Worm (Caenorhabditis elegans) whole organism, L1 larva: ENCODE measurements around the gene K08H2.2.
A peak's percentile ranks its signal among the peaks of the same experiment; 100 is the strongest.

Experiments
- C04F5.9 ChIP-seq: sonication (generic microtip); optimal IDR thresholded peaks from 2 replicates; lab custom pipeline; 2016; ENCODE audit warnings: missing genetic modification characterization, missing compliant biosample characterization
- Y116A8C.19 ChIP-seq: sonication (generic microtip); optimal IDR thresholded peaks from 2 replicates; lab custom pipeline; 2016; ENCODE audit warnings: missing compliant biosample characterization, missing genetic modification characterization, borderline replicate concordance
- alr-1 ChIP-seq: fragments of 200-800 bp; sonication (Bioruptor generic); optimal IDR thresholded peaks from 2 replicates; lab custom pipeline; 2018; ENCODE audit warnings: borderline replicate concordance, mild to moderate bottlenecking, missing genetic modification characterization, missing compliant biosample characterization
- ama-1 ChIP-seq: fragments of 150-350 bp; optimal IDR thresholded peaks from 2 replicates; lab custom pipeline; 2014
- blmp-1 ChIP-seq: fragments of 150-350 bp; optimal IDR thresholded peaks from 2 replicates; lab custom pipeline; 2014; ENCODE audit warnings: missing biosample characterization, missing genetic modification characterization
- ceh-8 ChIP-seq: fragments of 200-800 bp; sonication (Bioruptor generic); optimal IDR thresholded peaks from 2 replicates; lab custom pipeline; 2018; ENCODE audit warnings: mild to moderate bottlenecking, missing genetic modification characterization, moderate library complexity, missing compliant biosample characterization
- ceh-88 ChIP-seq: fragments of 200-800 bp; sonication (Bioruptor generic); IDR thresholded peaks from 2 replicates; pipeline ENCODE4 v1.3.6; 2022; ENCODE audit warnings: missing genetic modification characterization, missing compliant biosample characterization
- efl-1 ChIP-seq, 4 experiments: fragments of 150-350 bp; optimal IDR thresholded peaks in 3 of 4; peaks in 1 of 4; 1 replicate in 1 of 4; 2 replicates in 3 of 4; lab custom pipeline; 2014; ENCODE audit warnings: missing biosample characterization in 2 of 4, missing genetic modification characterization in 2 of 4, missing genetic modification reagents in 2 of 4
- egl-13 ChIP-seq: sonication (generic microtip); optimal IDR thresholded peaks from 2 replicates; lab custom pipeline; 2016; ENCODE audit warnings: missing genotype, missing genetic modification reagents, missing genetic modification characterization, missing compliant biosample characterization
- elt-2 ChIP-seq: sonication (generic microtip); optimal IDR thresholded peaks from 2 replicates; lab custom pipeline; 2016; ENCODE audit warnings: missing genetic modification characterization, mild to moderate bottlenecking, inconsistent platforms, missing compliant biosample characterization, missing genetic modification reagents
- ets-5 ChIP-seq: fragments of 200-800 bp; sonication (Bioruptor generic); IDR thresholded peaks from 2 replicates; pipeline ENCODE4 v1.3.6; 2022; ENCODE audit warnings: missing genetic modification characterization, missing compliant biosample characterization
- fkh-10 ChIP-seq: sonication (generic microtip); optimal IDR thresholded peaks from 2 replicates; lab custom pipeline; 2017; ENCODE audit warnings: missing biosample characterization, missing genetic modification reagents, missing genetic modification characterization
- fkh-4 ChIP-seq: sonication (generic microtip); optimal IDR thresholded peaks from 2 replicates; lab custom pipeline; 2016; ENCODE audit warnings: missing compliant biosample characterization, missing genetic modification characterization, borderline replicate concordance
- hlh-4 ChIP-seq: sonication (generic microtip); optimal IDR thresholded peaks from 2 replicates; lab custom pipeline; 2016; ENCODE audit warnings: mild to moderate bottlenecking, missing genetic modification characterization, missing compliant biosample characterization
- lin-14 ChIP-seq: fragments of 200-800 bp; sonication (Bioruptor generic); optimal IDR thresholded peaks from 2 replicates; lab custom pipeline; 2018; ENCODE audit warnings: mild to moderate bottlenecking, missing genetic modification characterization, moderate library complexity, missing compliant biosample characterization
- lin-35 ChIP-seq, 2 experiments: fragments of 150-350 bp; optimal IDR thresholded peaks; 2 replicates each; lab custom pipeline; 2014; ENCODE audit warnings: missing biosample characterization in 2 of 2, missing genetic modification characterization in 2 of 2, missing genetic modification reagents in 2 of 2
- mdl-1 ChIP-seq, 2 experiments: fragments of 150-350 bp; optimal IDR thresholded peaks; 2 replicates each; lab custom pipeline; 2014 to 2017; ENCODE audit warnings: missing biosample characterization in 2 of 2, missing genetic modification characterization in 2 of 2, inconsistent platforms in 1 of 2
- mep-1 ChIP-seq: fragments of 150-350 bp; optimal IDR thresholded peaks from 2 replicates; lab custom pipeline; 2014; ENCODE audit warnings: missing biosample characterization, missing genetic modification characterization
- nhr-12 ChIP-seq: sonication (generic microtip); optimal IDR thresholded peaks from 2 replicates; lab custom pipeline; 2017; ENCODE audit warnings: missing biosample characterization, missing genetic modification characterization
- nhr-28 ChIP-seq: fragments of 150-350 bp; optimal IDR thresholded peaks from 2 replicates; lab custom pipeline; 2014; ENCODE audit warnings: missing biosample characterization, missing genetic modification characterization
- nhr-47 ChIP-seq: sonication (generic microtip); optimal IDR thresholded peaks from 2 replicates; lab custom pipeline; 2016; ENCODE audit warnings: mild to moderate bottlenecking, missing genetic modification characterization, moderate library complexity, missing compliant biosample characterization
- nhr-71 ChIP-seq: sonication (generic microtip); optimal IDR thresholded peaks from 2 replicates; lab custom pipeline; 2016; ENCODE audit warnings: mild to moderate bottlenecking, missing genetic modification characterization, moderate library complexity, missing compliant biosample characterization
- nhr-84 ChIP-seq: sonication (generic microtip); optimal IDR thresholded peaks from 2 replicates; lab custom pipeline; 2017; ENCODE audit warnings: missing biosample characterization, missing genetic modification characterization
- pag-3 ChIP-seq: sonication (generic microtip); optimal IDR thresholded peaks from 2 replicates; lab custom pipeline; 2017; ENCODE audit warnings: missing genetic modification characterization, mild to moderate bottlenecking, missing compliant biosample characterization, antibody characterized with exemption, borderline replicate concordance; ENCODE audit not compliant: insufficient read depth
- rnt-1 ChIP-seq: sonication (generic microtip); optimal IDR thresholded peaks from 2 replicates; lab custom pipeline; 2016; ENCODE audit warnings: mild to moderate bottlenecking, missing genetic modification characterization, moderate library complexity, missing compliant biosample characterization
- skn-1 ChIP-seq: fragments of 150-350 bp; optimal IDR thresholded peaks from 2 replicates; lab custom pipeline; 2014; ENCODE audit warnings: missing biosample characterization, missing genetic modification characterization
- swsn-7 ChIP-seq: sonication (generic microtip); optimal IDR thresholded peaks from 2 replicates; lab custom pipeline; 2016; ENCODE audit warnings: missing genetic modification characterization, missing compliant biosample characterization
- unc-30 ChIP-seq: sonication (generic microtip); optimal IDR thresholded peaks from 2 replicates; lab custom pipeline; 2017; ENCODE audit warnings: missing biosample characterization, missing genetic modification characterization
- vab-15 ChIP-seq: sonication (generic microtip); optimal IDR thresholded peaks from 2 replicates; lab custom pipeline; 2017; ENCODE audit warnings: missing genotype, mild to moderate bottlenecking, missing genetic modification characterization, missing compliant biosample characterization
- xbp-1 ChIP-seq: sonication (generic microtip); optimal IDR thresholded peaks from 2 replicates; lab custom pipeline; 2016; ENCODE audit warnings: missing genetic modification characterization, missing compliant biosample characterization
- zip-4 ChIP-seq: fragments of 200-800 bp; sonication (Bioruptor generic); optimal IDR thresholded peaks from 2 replicates; lab custom pipeline; 2018; ENCODE audit warnings: mild to moderate bottlenecking, missing genetic modification characterization, moderate library complexity, missing compliant biosample characterization
- ztf-11 ChIP-seq, 2 experiments: sonication (generic microtip); optimal IDR thresholded peaks; 2 replicates each; lab custom pipeline; 2016 to 2017; ENCODE audit warnings: missing genetic modification characterization in 2 of 2, missing biosample characterization in 1 of 2, missing compliant biosample characterization in 1 of 2

Gene K08H2.2

DNA sequence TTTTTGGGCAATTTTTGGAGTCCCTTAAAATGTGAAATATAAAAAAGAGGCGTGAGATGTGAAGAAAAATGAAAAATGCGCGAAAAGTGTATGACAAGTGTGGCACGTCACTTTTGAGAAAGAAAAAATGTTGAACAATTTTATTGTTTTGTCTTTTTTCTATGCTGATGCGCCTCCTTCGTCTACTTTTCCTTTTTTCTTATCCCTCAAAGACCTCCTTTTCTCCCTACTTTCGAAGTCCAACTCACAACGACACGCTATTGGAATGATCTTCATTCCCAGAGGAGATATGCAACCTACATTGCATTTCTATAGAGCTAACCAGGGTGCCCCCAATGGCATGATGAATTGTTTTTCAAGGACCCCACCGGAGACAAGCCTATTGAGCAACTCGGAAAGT, 28.8 kb downstream of the K08H2.2 start:
- TF ChIP-seq Y116A8C.19 (no peak), zip-4 (GFP tag; lab: Kevin White, UChicago) (no peak), fkh-10 (GFP tag; lab: Kevin White, UChicago) (peak; percentile 72), lin-14 (peak; percentile 58), egl-13 (tag; lab: Kevin White, UChicago) (no peak)

DNA sequence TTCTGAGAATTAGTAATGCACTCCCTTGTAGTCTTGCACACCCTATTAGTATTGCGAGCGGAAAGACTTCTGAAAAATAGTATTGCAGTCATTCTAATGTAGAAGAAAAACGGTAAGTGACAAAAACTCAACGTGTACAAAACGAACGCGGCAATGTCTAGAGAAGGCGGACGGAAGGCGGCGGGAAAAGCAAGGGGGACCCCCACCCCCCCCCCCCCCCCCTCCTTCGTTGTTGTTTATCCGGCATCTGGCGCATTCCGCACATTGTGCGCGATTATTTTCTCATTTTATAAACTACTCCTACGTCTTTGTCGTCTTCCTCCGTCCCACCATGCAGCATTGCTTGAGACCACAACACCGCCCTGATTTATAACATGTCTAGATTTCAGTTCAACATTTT, 32.5 kb downstream of the K08H2.2 start:
- no peak for TF ChIP-seq ama-1 (lab: Kevin White, UChicago)

DNA sequence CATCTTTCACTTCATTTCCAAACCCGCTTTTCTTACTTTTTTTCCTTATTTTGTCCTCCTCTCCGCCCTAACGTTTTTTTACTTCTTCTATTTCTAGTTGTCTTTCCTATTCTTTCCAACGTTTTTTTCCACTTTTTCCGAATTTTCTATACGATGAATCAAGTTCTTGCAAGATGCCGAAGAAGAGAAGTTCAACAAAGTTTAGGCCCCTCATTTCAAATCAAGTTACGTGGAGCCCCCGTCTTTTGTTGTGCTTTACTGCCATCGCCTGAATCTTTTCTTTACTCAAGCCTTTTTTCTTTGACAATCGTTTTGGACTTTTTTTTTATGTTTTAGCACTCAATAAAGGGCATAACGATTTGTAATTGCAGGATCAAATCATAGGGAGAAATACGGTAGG, 33.4 kb downstream of the K08H2.2 start, which contains the start of gene unc-9:
Gene unc-9, plus strand, starts transcription at position 370 of the 400 bp plus-strand sequence.
- TF ChIP-seq fkh-10 (GFP tag; lab: Kevin White, UChicago) (peak; percentile 70), lin-35 (GFP tag; optimal IDR thresholded peaks at IDR 0.05; lab: Kevin White, UChicago) (no peak), nhr-84 (tag; lab: Kevin White, UChicago) (no peak), ets-5 (no peak), lin-14 (peak; percentile 54), blmp-1 (tag; lab: Kevin White, UChicago) (no peak)
- TF ChIP-seq, all 84 proteins: peak for 2

DNA sequence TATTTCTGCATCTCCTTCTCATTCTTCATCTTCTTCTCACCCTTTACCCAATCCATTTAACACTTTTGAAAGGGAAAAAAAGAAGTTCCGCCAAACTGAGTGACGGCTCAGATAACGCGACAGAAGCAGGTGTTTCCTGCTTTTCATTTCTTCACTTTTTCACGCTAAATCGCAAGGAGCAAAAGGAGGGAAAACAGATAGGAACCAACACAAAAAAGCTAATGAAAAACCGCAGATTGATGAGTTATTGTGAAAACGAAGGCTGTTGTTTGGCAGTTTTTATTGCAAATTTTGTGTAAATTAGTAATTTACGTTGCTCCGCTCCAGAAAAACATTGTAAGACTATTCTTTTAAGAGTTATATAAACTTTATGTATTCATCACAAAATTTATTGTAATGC, 34.5 kb downstream of the K08H2.2 start:
- no peak for TF ChIP-seq mep-1 (tag; lab: Kevin White, UChicago)
- TF ChIP-seq lin-14: peak; percentile 1
- TF ChIP-seq rnt-1: peak; percentile 52
- no peak for TF ChIP-seq elt-2 (tag; lab: Kevin White, UChicago)

DNA sequence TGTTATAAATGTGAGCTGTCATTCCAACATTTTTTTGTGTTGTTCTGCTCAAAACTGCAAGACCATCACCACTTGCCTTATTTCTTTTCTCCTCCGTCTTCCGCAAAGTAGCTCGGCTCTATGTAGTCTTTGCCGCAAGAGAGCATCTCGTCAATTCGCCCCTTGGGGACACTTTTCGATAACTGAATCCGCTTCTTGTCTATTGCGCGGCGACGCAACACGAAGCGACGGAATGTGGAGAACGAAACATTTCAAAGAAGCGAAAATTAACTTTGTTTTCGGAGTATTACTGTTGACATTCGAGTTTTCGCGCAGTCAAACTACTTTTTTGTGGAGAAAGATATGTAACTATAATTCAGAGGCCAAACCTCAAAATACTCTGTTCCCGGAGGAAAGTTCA, 36.6 kb downstream of the K08H2.2 start:
- TF ChIP-seq lin-14 (peak; percentile 59), unc-30 (tag; lab: Kevin White, UChicago) (no peak), fkh-4 (tag; lab: Kevin White, UChicago) (no peak), C04F5.9 (tag; lab: Kevin White, UChicago) (no peak), efl-1 (optimal IDR thresholded peaks at IDR 0.05; lab: Kevin White, UChicago) (no peak), efl-1 (GFP tag; optimal IDR thresholded peaks at IDR 0.05 in 1 of 2; lab: Kevin White, UChicago) (peak in 1 of 2 experiments; percentile 85), ceh-88 (GFP tag; lab: Robert Waterston, UW) (no peak), vab-15 (tag; lab: Kevin White, UChicago) (no peak), pag-3 (no peak)
- TF ChIP-seq, all 84 proteins: peak for 2

DNA sequence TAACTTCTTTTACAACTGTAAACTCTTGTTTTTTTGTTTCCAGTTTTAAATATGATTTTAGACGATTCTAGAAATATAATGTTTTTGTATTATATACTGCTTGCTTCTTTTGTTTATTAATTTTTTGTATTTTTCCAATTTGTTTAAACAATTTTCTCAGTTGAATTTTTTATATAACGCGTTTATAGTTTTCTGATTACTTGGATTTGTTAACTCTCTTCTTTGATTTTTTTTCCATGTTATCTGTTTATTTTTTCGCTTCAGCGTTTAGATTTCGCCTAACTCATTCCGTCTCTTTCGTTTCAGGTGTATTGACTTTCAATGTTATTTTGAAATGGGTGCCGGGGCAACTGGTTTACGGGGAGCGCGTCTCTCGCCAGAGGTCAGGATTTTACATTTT, 43.9 kb downstream of the K08H2.2 start, which contains the start of gene gpa-6:
Gene gpa-6, plus strand, starts transcription at position 301 of the 400 bp plus-strand sequence.
- TF ChIP-seq ceh-8 (GFP tag; lab: Kevin White, UChicago) (no peak), hlh-4 (tag; lab: Kevin White, UChicago) (no peak), mdl-1 (tag; optimal IDR thresholded peaks at IDR 0.05; lab: Kevin White, UChicago) (no peak), swsn-7 (tag; lab: Kevin White, UChicago) (no peak), lin-14 (no peak), alr-1 (no peak), zip-4 (GFP tag; lab: Kevin White, UChicago) (no peak), nhr-71 (tag; lab: Kevin White, UChicago) (no peak), rnt-1 (no peak), ets-5 (no peak), nhr-47 (no peak), egl-13 (tag; lab: Kevin White, UChicago) (no peak), C04F5.9 (tag; lab: Kevin White, UChicago) (no peak), xbp-1 (tag; lab: Kevin White, UChicago) (no peak), skn-1 (no peak)
- TF ChIP-seq, all 84 proteins: peak for 0

DNA sequence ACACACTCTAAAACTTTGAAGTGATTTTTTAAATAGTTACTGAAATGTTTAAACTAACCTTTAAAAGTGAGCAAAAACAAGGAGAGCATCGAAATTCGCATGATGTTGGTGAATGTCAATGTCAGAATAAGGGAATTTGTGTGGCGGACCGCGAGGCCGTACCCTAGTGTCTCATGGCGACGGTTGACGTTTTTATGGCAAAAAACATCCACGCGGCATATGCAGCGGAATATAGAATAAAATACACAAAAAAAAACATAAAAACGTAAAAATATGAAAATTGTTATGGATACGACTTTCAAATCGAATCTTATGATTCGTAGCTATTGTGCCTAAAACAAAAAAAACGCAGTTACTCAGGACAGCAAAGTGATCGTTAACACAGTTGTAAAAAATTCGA, 44.9 kb downstream of the K08H2.2 start, which contains the start of gene cwp-5:
Gene cwp-5, minus strand, starts transcription at position 101 of the 400 bp plus-strand sequence.
- TF ChIP-seq nhr-12 (tag; lab: Kevin White, UChicago) (no peak), ztf-11 (tag; optimal IDR thresholded peaks at IDR 0.05; lab: Kevin White, UChicago) (no peak), nhr-28 (tag; lab: Kevin White, UChicago) (no peak)
